Fruit fly (Drosophila melanogaster): ENCODE results near the gene fon.

dm6 chr2L:19339023-19339422, 47.0 kb downstream of the fon start:
- TF ChIP-seq CG11617 (GFP tag; optimal IDR thresholded peaks at IDR 0.05), result no peak
- no peak for TF ChIP-seq bab1 (GFP tag; optimal IDR thresholded peaks at IDR 0.05)
- TF ChIP-seq CG7101 (tag; optimal IDR thresholded peaks at IDR 0.05), result no peak
- no peak for TF ChIP-seq Mnt (GFP tag; optimal IDR thresholded peaks at IDR 0.05)
- TF ChIP-seq cic (GFP tag; optimal IDR thresholded peaks at IDR 0.05), result no peak
- no peak for TF ChIP-seq CG14711 (tag; optimal IDR thresholded peaks at IDR 0.05)
- no peak for TF ChIP-seq tj (GFP tag; optimal IDR thresholded peaks at IDR 0.05)
- no peak for TF ChIP-seq kay (GFP tag; ENCODE audit: borderline replicate concordance)
- no peak for TF ChIP-seq ovo (GFP tag; optimal IDR thresholded peaks at IDR 0.05)
